Worm (Caenorhabditis elegans) whole organism, midembryonic: ENCODE measurements around the gene ilkp-1.

Source experiments
- T22C8.4 ChIP-seq: fragments of 200-800 bp; sonication (Bioruptor generic); IDR thresholded peaks from 2 replicates; pipeline ENCODE4 v1.3.6; 2022; ENCODE audit warnings: missing genetic modification characterization, missing compliant biosample characterization
- cog-1 ChIP-seq: sonication (generic microtip); optimal IDR thresholded peaks from 2 replicates; lab custom pipeline; 2016; ENCODE audit warnings: missing genetic modification characterization, missing compliant biosample characterization
- flt-1 ChIP-seq: fragments of 200-800 bp; sonication (Bioruptor generic); IDR thresholded peaks from 2 replicates; pipeline ENCODE4 v1.3.6; 2022; ENCODE audit warnings: missing genetic modification characterization, missing compliant biosample characterization
- klf-2 ChIP-seq: fragments of 200-800 bp; sonication (Bioruptor generic); conservative IDR thresholded peaks from 2 replicates; pipeline ENCODE4 v1.3.6; 2022; ENCODE audit warnings: missing genetic modification reagents, missing genetic modification characterization, missing compliant biosample characterization
- med-1 ChIP-seq: sonication (generic microtip); optimal IDR thresholded peaks from 2 replicates; lab custom pipeline; 2017; ENCODE audit warnings: missing genetic modification characterization, mild to moderate bottlenecking, missing compliant biosample characterization, antibody characterized with exemption, missing genetic modification reagents; ENCODE audit not compliant: insufficient read depth
- ref-1 ChIP-seq: fragments of 200-800 bp; sonication (Bioruptor generic); conservative IDR thresholded peaks from 2 replicates; pipeline ENCODE4 v1.3.6; 2022; ENCODE audit warnings: missing genetic modification reagents, missing genetic modification characterization, missing compliant biosample characterization
- tab-1 ChIP-seq: fragments of 200-800 bp; sonication (Bioruptor generic); IDR thresholded peaks from 2 replicates; pipeline ENCODE4 v1.3.6; 2022; ENCODE audit warnings: missing genetic modification characterization, missing compliant biosample characterization
- ztf-23 ChIP-seq: fragments of 200-800 bp; sonication (Bioruptor generic); IDR thresholded peaks from 2 replicates; pipeline ENCODE4 v1.3.6; 2022; ENCODE audit warnings: missing genetic modification reagents, missing genetic modification characterization, missing compliant biosample characterization
- ztf-29 ChIP-seq: fragments of 200-800 bp; sonication (Bioruptor generic); IDR thresholded peaks from 2 replicates; pipeline ENCODE4 v1.3.6; 2022; ENCODE audit warnings: missing genetic modification reagents, missing genetic modification characterization, missing compliant biosample characterization

Gene ilkp-1

DNA sequence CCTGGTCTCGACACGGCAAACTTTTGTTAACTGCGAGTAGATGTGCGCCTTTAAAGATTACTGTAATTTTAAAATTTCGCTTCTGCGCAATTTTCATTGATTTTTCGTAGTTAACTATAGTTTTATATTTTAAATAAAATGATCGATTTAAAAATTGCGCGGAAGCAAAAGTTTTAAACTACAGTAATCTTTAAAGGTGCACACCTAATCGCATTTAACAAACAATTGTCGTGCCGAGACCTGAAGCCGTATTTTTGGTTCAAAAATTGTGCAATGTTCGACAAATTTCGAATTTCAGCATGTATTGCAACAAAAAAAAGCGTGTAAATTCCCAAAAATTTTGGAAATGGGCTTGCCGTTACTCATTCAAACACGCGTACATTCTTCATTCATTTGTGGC lies 44.4 kb downstream of the ilkp-1 start:
- TF ChIP-seq flt-1 (GFP tag; lab: Robert Waterston, UW) (no peak), klf-2 (GFP tag; lab: Robert Waterston, UW) (no peak), ztf-23 (GFP tag; lab: Robert Waterston, UW) (no peak), cog-1 (tag; lab: Kevin White, UChicago) (no peak), ref-1 (GFP tag; lab: Robert Waterston, UW) (no peak), T22C8.4 (GFP tag; lab: Robert Waterston, UW) (no peak), med-1 (GFP tag; lab: Kevin White, UChicago) (no peak), tab-1 (no peak), ztf-29 (GFP tag; lab: Robert Waterston, UW) (no peak)

DNA sequence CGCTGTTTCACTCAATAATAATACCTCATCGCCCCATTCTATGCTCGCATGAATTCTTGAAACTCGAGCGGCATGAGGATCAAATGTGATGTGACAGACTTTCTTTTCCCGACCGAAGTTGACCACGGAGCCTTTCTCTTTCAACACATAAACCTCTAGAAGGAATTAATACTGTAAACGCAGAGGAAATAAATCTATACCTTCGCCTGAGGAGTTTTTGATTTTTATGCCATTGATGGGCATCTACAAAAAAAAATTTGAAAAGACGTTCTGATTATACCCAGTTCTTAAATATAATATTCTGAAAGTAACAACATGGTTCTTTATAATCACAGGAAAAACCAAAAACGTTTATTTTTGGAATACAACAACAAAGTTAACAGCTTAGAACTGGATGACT lies 46.2 kb downstream of the ilkp-1 start, which contains the start of gene nbs-1:
Gene nbs-1, minus strand, starts transcription at position 246 of the 400 bp plus-strand sequence.
- TF ChIP-seq ztf-29 (GFP tag; lab: Robert Waterston, UW), result no peak
- TF ChIP-seq tab-1, result no peak
- no peak for TF ChIP-seq med-1 (GFP tag; lab: Kevin White, UChicago)
- no peak for TF ChIP-seq klf-2 (GFP tag; lab: Robert Waterston, UW)
- TF ChIP-seq ref-1 (GFP tag; lab: Robert Waterston, UW), result no peak
- no peak for TF ChIP-seq flt-1 (GFP tag; lab: Robert Waterston, UW)
- no peak for TF ChIP-seq T22C8.4 (GFP tag; lab: Robert Waterston, UW)
- no peak for TF ChIP-seq ztf-23 (GFP tag; lab: Robert Waterston, UW)
- no peak for TF ChIP-seq cog-1 (tag; lab: Kevin White, UChicago)

ce11 chrII:11097154-11097887 lies 47.3 kb downstream of the ilkp-1 start, which contains the start of the genes rpl-36.A and nuo-1:
TSS of gene rpl-36.A (minus strand) at chrII:11097204.
TSS of gene nuo-1 (plus strand) at chrII:11097837.
- TF ChIP-seq ztf-23 (GFP tag; lab: Robert Waterston, UW) (0 out of 2 replicates have a peak, but pooled peaks have one; percentile 22), klf-2 (GFP tag; lab: Robert Waterston, UW) (no peak), tab-1 (no peak), cog-1 (tag; lab: Kevin White, UChicago) (no peak), T22C8.4 (GFP tag; lab: Robert Waterston, UW) (no peak), ref-1 (GFP tag; lab: Robert Waterston, UW) (no peak), ztf-29 (GFP tag; lab: Robert Waterston, UW) (no peak)

DNA sequence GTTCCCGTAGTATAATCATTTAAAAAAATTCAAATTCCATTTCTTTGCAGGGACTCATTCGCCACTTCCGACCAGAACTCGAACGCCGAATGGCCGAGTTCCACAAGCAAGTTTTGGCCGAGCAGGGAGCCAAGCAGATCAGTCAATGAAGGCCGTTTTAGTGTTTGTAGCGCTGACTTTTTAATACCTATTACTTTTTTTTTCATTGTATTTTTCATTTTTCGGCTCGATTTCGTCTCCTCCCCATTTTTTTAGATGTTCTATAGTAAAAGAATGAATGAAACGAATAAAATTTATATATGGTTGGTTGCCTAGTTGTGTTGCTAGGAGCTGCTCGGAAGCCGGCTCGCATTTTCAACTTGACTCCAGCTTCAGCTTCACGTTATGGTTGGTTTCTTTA lies 49.8 kb downstream of the ilkp-1 start, which contains the start of gene C09H10.4:
Gene C09H10.4, plus strand, starts transcription at position 301 of the 400 bp plus-strand sequence.
- TF ChIP-seq ref-1 (GFP tag; lab: Robert Waterston, UW) (no peak), med-1 (GFP tag; lab: Kevin White, UChicago) (no peak), ztf-29 (GFP tag; lab: Robert Waterston, UW) (no peak), klf-2 (GFP tag; lab: Robert Waterston, UW) (no peak)

DNA sequence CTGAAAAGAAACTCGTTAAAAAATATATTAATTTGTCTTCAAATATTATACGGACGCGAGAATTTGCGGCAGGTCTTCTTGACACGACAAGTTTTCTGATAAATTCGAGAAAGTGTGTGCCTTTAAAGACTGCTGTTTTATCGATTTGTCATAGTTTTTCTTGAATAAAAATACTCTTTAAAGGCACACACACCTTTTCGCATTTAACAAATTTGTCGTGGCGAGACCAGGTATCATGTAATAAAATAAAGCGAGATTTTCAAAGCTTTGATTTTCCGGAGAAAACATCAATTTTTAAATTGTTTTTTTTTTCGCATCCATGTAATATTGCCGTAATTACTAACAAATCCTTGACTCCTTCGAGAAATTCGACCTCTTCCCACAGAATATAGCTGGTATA lies 51.1 kb downstream of the ilkp-1 start:
- TF ChIP-seq klf-2 (GFP tag; lab: Robert Waterston, UW), result no peak
- no peak for TF ChIP-seq tab-1
- TF ChIP-seq flt-1 (GFP tag; lab: Robert Waterston, UW), result no peak
- TF ChIP-seq T22C8.4 (GFP tag; lab: Robert Waterston, UW), result no peak
- TF ChIP-seq ref-1 (GFP tag; lab: Robert Waterston, UW), result no peak
- TF ChIP-seq cog-1 (tag; lab: Kevin White, UChicago), result no peak
- TF ChIP-seq ztf-29 (GFP tag; lab: Robert Waterston, UW), result no peak
- TF ChIP-seq ztf-23 (GFP tag; lab: Robert Waterston, UW), result no peak

- TF ChIP-seq cog-1 (tag; lab: Kevin White, UChicago) (peak; percentile 29), ref-1 (GFP tag; lab: Robert Waterston, UW) (no peak), ztf-23 (GFP tag; lab: Robert Waterston, UW) (no peak)
These were observed 53.0 kb downstream of the ilkp-1 start for ce11 chrII:11103052-11103451.

DNA sequence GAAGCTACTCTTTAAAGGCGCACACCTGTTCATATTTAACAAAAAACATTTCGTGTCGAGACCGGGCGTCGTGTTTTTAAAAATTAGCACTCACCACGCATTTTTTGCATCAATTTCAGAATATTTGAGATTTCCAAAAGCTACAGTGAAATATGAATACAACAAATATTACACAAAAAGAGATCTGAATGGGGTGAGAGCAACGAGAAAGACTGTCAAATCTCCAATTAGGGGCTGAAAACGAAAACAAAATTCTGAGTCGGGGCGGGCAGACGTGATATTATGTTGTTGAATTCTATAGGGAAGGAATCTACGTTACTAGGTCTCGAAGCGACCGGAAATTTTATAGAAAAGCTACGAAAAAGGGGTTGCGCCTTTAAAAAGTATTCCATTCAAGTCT lies 53.6 kb downstream of the ilkp-1 start, which contains the start of gene C09H10.5:
Gene C09H10.5, minus strand, starts transcription at position 101 of the 400 bp plus-strand sequence.
- no peak for TF ChIP-seq cog-1 (tag; lab: Kevin White, UChicago)
- no peak for TF ChIP-seq ztf-23 (GFP tag; lab: Robert Waterston, UW)
- TF ChIP-seq flt-1 (GFP tag; lab: Robert Waterston, UW), result no peak
- TF ChIP-seq T22C8.4 (GFP tag; lab: Robert Waterston, UW), result no peak
- no peak for TF ChIP-seq tab-1
- no peak for TF ChIP-seq ref-1 (GFP tag; lab: Robert Waterston, UW)
- no peak for TF ChIP-seq ztf-29 (GFP tag; lab: Robert Waterston, UW)
- TF ChIP-seq klf-2 (GFP tag; lab: Robert Waterston, UW), result no peak
- no peak for TF ChIP-seq med-1 (GFP tag; lab: Kevin White, UChicago)

- no peak for TF ChIP-seq klf-2 (GFP tag; lab: Robert Waterston, UW)
- no peak for TF ChIP-seq cog-1 (tag; lab: Kevin White, UChicago)
- TF ChIP-seq tab-1, result no peak
- no peak for TF ChIP-seq ztf-23 (GFP tag; lab: Robert Waterston, UW)
- TF ChIP-seq T22C8.4 (GFP tag; lab: Robert Waterston, UW), result no peak
- TF ChIP-seq ztf-29 (GFP tag; lab: Robert Waterston, UW), result no peak
- TF ChIP-seq ref-1 (GFP tag; lab: Robert Waterston, UW), result no peak
- no peak for TF ChIP-seq flt-1 (GFP tag; lab: Robert Waterston, UW)
- TF ChIP-seq med-1 (GFP tag; lab: Kevin White, UChicago), result no peak
These were observed 54.1 kb downstream of the ilkp-1 start, which contains the start of gene C09H10.9 for ce11 chrII:11104162-11104561. TSS of gene C09H10.9 (plus strand) at chrII:11104462.
